Fruit fly (Drosophila melanogaster) whole organism, embryonic: ENCODE results near the gene CG3078.
A peak's percentile ranks its signal among the peaks of the same experiment; 100 is the strongest.

ENCODE experiments used
- Bgb ChIP-seq: fragments of 200-800 bp; sonication (Bioruptor generic); IDR thresholded peaks from 2 replicates; pipeline ENCODE4 v1.3.6; 2022; ENCODE audit warnings: missing biosample characterization, missing genetic modification characterization; ENCODE audit not compliant: partially characterized antibody
- C15 ChIP-seq: fragments of 200-800 bp; sonication (Bioruptor generic); IDR thresholded peaks from 3 replicates; pipeline ENCODE4 v1.3.6; 2022; ENCODE audit warnings: missing biosample characterization, missing genetic modification characterization
- CG10366 ChIP-seq: fragments of 200-800 bp; sonication (Bioruptor generic); IDR thresholded peaks from 2 replicates; pipeline ENCODE4 v1.3.6; 2022; ENCODE audit warnings: missing biosample characterization, missing genetic modification characterization
- CG10431 ChIP-seq: fragments of 200-800 bp; sonication (Bioruptor generic); optimal IDR thresholded peaks from 3 replicates; lab custom pipeline; 2018; ENCODE audit warnings: missing biosample characterization, mild to moderate bottlenecking, missing genetic modification characterization
- CG11247 ChIP-seq: fragments of 200-800 bp; sonication (Bioruptor generic); IDR thresholded peaks from 2 replicates; pipeline ENCODE4 v1.3.6; 2022; ENCODE audit warnings: missing biosample characterization, missing genetic modification characterization
- CG11504 ChIP-seq: fragments of 200-800 bp; sonication (Bioruptor generic); optimal IDR thresholded peaks from 3 replicates; lab custom pipeline; 2019; ENCODE audit warnings: missing biosample characterization, mild to moderate bottlenecking, missing genetic modification characterization, moderate library complexity
- CG13424 ChIP-seq: fragments of 200-800 bp; sonication (Bioruptor generic); optimal IDR thresholded peaks from 2 replicates; lab custom pipeline; 2019; ENCODE audit warnings: missing biosample characterization, mild to moderate bottlenecking, missing genetic modification characterization, moderate library complexity
- CG16779 ChIP-seq: fragments of 200-800 bp; sonication (Bioruptor generic); IDR thresholded peaks from 2 replicates; pipeline ENCODE4 v1.3.6; 2022; ENCODE audit warnings: missing biosample characterization, missing genetic modification characterization
- CG16815 ChIP-seq: fragments of 200-800 bp; sonication (Bioruptor generic); optimal IDR thresholded peaks from 3 replicates; lab custom pipeline; 2017; ENCODE audit warnings: missing biosample characterization, mild to moderate bottlenecking, missing genetic modification characterization
- CG17568 ChIP-seq: fragments of 200-800 bp; sonication (Bioruptor generic); optimal IDR thresholded peaks from 2 replicates; lab custom pipeline; 2018; ENCODE audit warnings: missing biosample characterization, mild to moderate bottlenecking, missing genetic modification characterization, moderate library complexity
- CG2129 ChIP-seq: fragments of 200-800 bp; sonication (Bioruptor generic); IDR thresholded peaks from 2 replicates; pipeline ENCODE4 v1.3.6; 2022; ENCODE audit warnings: missing biosample characterization, missing genetic modification characterization; ENCODE audit not compliant: partially characterized antibody
- CG2202 ChIP-seq: fragments of 200-800 bp; sonication (Bioruptor generic); optimal IDR thresholded peaks from 2 replicates; lab custom pipeline; 2018; ENCODE audit warnings: missing biosample characterization, mild to moderate bottlenecking, missing genetic modification characterization
- CG30431 ChIP-seq: fragments of 200-800 bp; sonication (Bioruptor generic); optimal IDR thresholded peaks from 2 replicates; lab custom pipeline; 2017; ENCODE audit warnings: missing biosample characterization, missing genetic modification characterization
- CG31365 ChIP-seq: fragments of 200-800 bp; sonication (Bioruptor generic); optimal IDR thresholded peaks from 2 replicates; lab custom pipeline; 2018; ENCODE audit warnings: missing biosample characterization, mild to moderate bottlenecking, missing genetic modification characterization
- CG3838 ChIP-seq: fragments of 200-800 bp; sonication (Bioruptor generic); optimal IDR thresholded peaks from 3 replicates; lab custom pipeline; 2016; ENCODE audit warnings: missing biosample characterization, missing genetic modification characterization
- CG3847 ChIP-seq: fragments of 200-800 bp; sonication (Bioruptor generic); IDR thresholded peaks from 2 replicates; pipeline ENCODE4 v1.3.6; 2022; ENCODE audit warnings: missing biosample characterization, missing genetic modification characterization
- CG4360 ChIP-seq: fragments of 200-800 bp; sonication (Bioruptor generic); IDR thresholded peaks from 2 replicates; pipeline ENCODE4 v1.3.6; 2022; ENCODE audit warnings: missing biosample characterization, missing genetic modification characterization
- CG43689 ChIP-seq: fragments of 200-800 bp; sonication (Bioruptor generic); IDR thresholded peaks from 2 replicates; pipeline ENCODE4 v1.3.6; 2022; ENCODE audit warnings: missing biosample characterization, missing genetic modification characterization
- CG4404 ChIP-seq: fragments of 200-800 bp; sonication (Bioruptor generic); IDR thresholded peaks from 2 replicates; pipeline ENCODE4 v1.3.6; 2022; ENCODE audit warnings: missing biosample characterization, missing genetic modification characterization
- CG6272 ChIP-seq: fragments of 200-800 bp; sonication (Bioruptor generic); IDR thresholded peaks from 2 replicates; pipeline ENCODE4 v1.3.6; 2022; ENCODE audit warnings: missing biosample characterization, missing genetic modification characterization
- CG6765 ChIP-seq: fragments of 200-800 bp; sonication (Bioruptor generic); optimal IDR thresholded peaks from 3 replicates; lab custom pipeline; 2017; ENCODE audit warnings: missing biosample characterization, mild to moderate bottlenecking, missing genetic modification characterization
- CG6791 ChIP-seq: fragments of 200-800 bp; sonication (Bioruptor generic); IDR thresholded peaks from 3 replicates; pipeline ENCODE4 v1.3.6; 2022; ENCODE audit warnings: missing biosample characterization, missing genetic modification characterization; ENCODE audit not compliant: partially characterized antibody
- CG6813 ChIP-seq: fragments of 200-800 bp; sonication (Bioruptor generic); optimal IDR thresholded peaks from 2 replicates; lab custom pipeline; 2017; ENCODE audit warnings: missing biosample characterization, missing genetic modification characterization, mild to moderate bottlenecking, moderate library complexity, missing genetic modification reagents
- CG6854 ChIP-seq: fragments of 200-800 bp; sonication (Bioruptor generic); optimal IDR thresholded peaks from 3 replicates; lab custom pipeline; 2017; ENCODE audit warnings: missing biosample characterization, mild to moderate bottlenecking, missing genetic modification characterization
- CG8359 ChIP-seq: fragments of 200-800 bp; sonication (Bioruptor generic); optimal IDR thresholded peaks from 2 replicates; lab custom pipeline; 2017; ENCODE audit warnings: missing biosample characterization, mild to moderate bottlenecking, missing genetic modification characterization, borderline replicate concordance
- CG8388 ChIP-seq: fragments of 200-800 bp; sonication (Bioruptor generic); optimal IDR thresholded peaks from 2 replicates; lab custom pipeline; 2019; ENCODE audit warnings: missing biosample characterization, mild to moderate bottlenecking, missing genetic modification characterization, moderate library complexity
- GATAe ChIP-seq: fragments of 200-800 bp; sonication (Bioruptor generic); conservative IDR thresholded peaks from 2 replicates; pipeline ENCODE4 v1.3.6; 2022; ENCODE audit warnings: missing biosample characterization, missing genetic modification characterization
- Jarid2 ChIP-seq: fragments of 200-800 bp; sonication (Bioruptor generic); optimal IDR thresholded peaks from 3 replicates; lab custom pipeline; 2017; ENCODE audit warnings: mild to moderate bottlenecking, missing biosample characterization, missing genetic modification reagents, missing genetic modification characterization
- Med ChIP-seq: fragments of 200-800 bp; sonication (Bioruptor generic); peaks from one replicate; lab custom pipeline; 2016; ENCODE audit warnings: missing biosample characterization, missing genetic modification characterization, mild to moderate bottlenecking, inconsistent platforms, moderate library complexity
- NC2β ChIP-seq: fragments of 200-800 bp; sonication (Bioruptor generic); optimal IDR thresholded peaks from 2 replicates; lab custom pipeline; 2016; ENCODE audit warnings: missing biosample characterization, missing genetic modification characterization
- Neu2 ChIP-seq: fragments of 200-800 bp; sonication (Bioruptor generic); optimal IDR thresholded peaks from 3 replicates; lab custom pipeline; 2016; ENCODE audit warnings: missing biosample characterization, missing genetic modification characterization, borderline replicate concordance
- Nf-YB ChIP-seq: fragments of 200-800 bp; sonication (Bioruptor generic); optimal IDR thresholded peaks from 3 replicates; lab custom pipeline; 2019; ENCODE audit warnings: missing biosample characterization, mild to moderate bottlenecking, missing genetic modification characterization, moderate library complexity
- NfI ChIP-seq: fragments of 200-800 bp; sonication (Bioruptor generic); optimal IDR thresholded peaks from 3 replicates; lab custom pipeline; 2018; ENCODE audit warnings: missing biosample characterization, mild to moderate bottlenecking, missing genetic modification characterization, moderate library complexity
- Optix ChIP-seq: fragments of 200-800 bp; sonication (Bioruptor generic); IDR thresholded peaks from 3 replicates; pipeline ENCODE4 v1.3.6; 2022; ENCODE audit warnings: missing biosample characterization, missing genetic modification characterization
- Pdp1 ChIP-seq, 2 experiments: fragments of 200-800 bp; sonication (Bioruptor generic); optimal IDR thresholded peaks; 3 replicates each; lab custom pipeline; 2016; ENCODE audit warnings: missing biosample characterization in 2 of 2, missing genetic modification characterization in 2 of 2, mild to moderate bottlenecking in 1 of 2, moderate library complexity in 1 of 2
- Trl ChIP-seq, 3 experiments: fragments of >200 bp in 2 of 3; fragments of 200-800 bp in 1 of 3; sonication (Bioruptor generic) in 1 of 3; optimal IDR thresholded peaks; 2 replicates in 1 of 3; 3 replicates in 2 of 3; lab custom pipeline; 2016 to 2017; ENCODE audit warnings: missing biosample characterization in 1 of 3, missing genetic modification characterization in 1 of 3
- ab ChIP-seq: fragments of 200-800 bp; sonication (Bioruptor generic); optimal IDR thresholded peaks from 2 replicates; lab custom pipeline; 2016; ENCODE audit warnings: missing biosample characterization, missing genetic modification characterization
- abd-A ChIP-seq: fragments of 200-800 bp; sonication (Bioruptor generic); optimal IDR thresholded peaks from 3 replicates; lab custom pipeline; 2019; ENCODE audit warnings: missing biosample characterization, mild to moderate bottlenecking, missing genetic modification characterization, moderate library complexity
- aop ChIP-seq: fragments of 200-800 bp; sonication (Bioruptor generic); IDR thresholded peaks from 2 replicates; pipeline ENCODE4 v1.3.6; 2022; ENCODE audit warnings: missing biosample characterization, missing genetic modification characterization
- emc ChIP-seq: fragments of 200-800 bp; sonication (Bioruptor generic); optimal IDR thresholded peaks from 2 replicates; lab custom pipeline; 2016; ENCODE audit warnings: missing biosample characterization, missing genetic modification characterization
- salm ChIP-seq: fragments of 200-800 bp; sonication (Bioruptor generic); optimal IDR thresholded peaks from 2 replicates; lab custom pipeline; 2018; ENCODE audit warnings: missing biosample characterization, mild to moderate bottlenecking, missing genetic modification characterization
- sd ChIP-seq: fragments of 200-800 bp; sonication (Bioruptor generic); optimal IDR thresholded peaks from 3 replicates; lab custom pipeline; 2018; ENCODE audit warnings: missing biosample characterization, mild to moderate bottlenecking, missing genetic modification characterization, moderate library complexity
- sug ChIP-seq: fragments of 200-800 bp; optimal IDR thresholded peaks from 2 replicates; lab custom pipeline; 2019; ENCODE audit warnings: missing biosample characterization, mild to moderate bottlenecking, missing genetic modification characterization, moderate library complexity
- tup ChIP-seq: fragments of 200-800 bp; sonication (Bioruptor generic); optimal IDR thresholded peaks from 2 replicates; lab custom pipeline; 2016; ENCODE audit warnings: missing biosample characterization, mild to moderate bottlenecking, missing genetic modification characterization, moderate library complexity
- wdn ChIP-seq: fragments of 200-800 bp; sonication (Bioruptor generic); IDR thresholded peaks from 2 replicates; pipeline ENCODE4 v1.3.6; 2022; ENCODE audit warnings: missing biosample characterization, missing genetic modification characterization
- zfh1 ChIP-seq: fragments of 200-800 bp; sonication (Bioruptor generic); IDR thresholded peaks from 3 replicates; pipeline ENCODE4 v1.3.6; 2022; ENCODE audit warnings: missing biosample characterization, missing genetic modification characterization
- zfh2 ChIP-seq: fragments of 200-800 bp; sonication (Bioruptor generic); optimal IDR thresholded peaks from 2 replicates; lab custom pipeline; 2016; ENCODE audit warnings: missing biosample characterization, missing genetic modification characterization

The CG3078 gene

DNA sequence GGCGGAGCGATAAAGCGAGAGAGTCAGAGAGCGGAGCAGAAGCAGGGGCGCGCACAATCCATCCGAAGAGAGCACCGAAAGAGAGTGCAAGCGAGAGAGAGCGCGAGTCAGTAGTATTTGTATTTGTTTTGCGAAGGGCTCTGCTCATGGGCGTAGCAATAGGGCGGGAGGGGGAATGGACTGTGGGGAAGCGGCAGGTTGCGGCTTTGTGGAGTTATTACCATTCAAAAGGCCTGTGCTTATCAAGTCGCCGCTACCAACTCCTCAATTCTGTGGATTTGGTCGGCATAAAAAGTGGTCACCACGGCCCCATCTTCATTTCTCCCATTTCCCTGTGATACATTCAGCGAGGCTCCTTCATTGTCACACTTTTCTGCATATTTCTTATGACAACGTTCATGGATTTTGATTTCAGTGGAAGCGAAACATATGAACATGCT, 41.4 kb upstream of the CG3078 start (continued):
- TF ChIP-seq CG17568 (GFP tag; lab: Kevin White, UChicago): no peak
- TF ChIP-seq CG43689 (GFP tag; lab: Robert Waterston, UW): no peak
- TF ChIP-seq Bgb: no peak
- TF ChIP-seq NC2β (GFP tag; lab: Kevin White, UChicago): no peak
- peak; percentile 48; the same call in 1 of the 2 replicates for TF ChIP-seq CG4404 (GFP tag; lab: Robert Waterston, UW)
- 0 out of 3 replicates have a peak, but pooled peaks have one; percentile 30 for TF ChIP-seq Optix (GFP tag; lab: Robert Waterston, UW)
- peak; percentile 17 for TF ChIP-seq zfh2 (GFP tag; lab: Kevin White, UChicago)
- no peak for TF ChIP-seq CG6854 (GFP tag; lab: Kevin White, UChicago)
- no peak for TF ChIP-seq CG2129 (GFP tag; lab: Robert Waterston, UW)
- TF ChIP-seq CG16815: peak; percentile 46
- peak; percentile 68 for TF ChIP-seq Med (GFP tag; lab: Kevin White, UChicago)
- peak; percentile 4 for TF ChIP-seq NfI (GFP tag; lab: Kevin White, UChicago)
- no peak for TF ChIP-seq Pdp1 (GFP tag; optimal IDR thresholded peaks at IDR 0.05; lab: Kevin White, UChicago)
- no peak for TF ChIP-seq CG30431
- no peak for TF ChIP-seq emc (GFP tag; lab: Kevin White, UChicago)
- TF ChIP-seq abd-A (tag; lab: Kevin White, UChicago): peak; percentile 82
- TF ChIP-seq CG13424 (tag; lab: Kevin White, UChicago): peak; percentile 35
- TF ChIP-seq Nf-YB (GFP tag; lab: Kevin White, UChicago): no peak
- TF ChIP-seq CG31365 (tag; lab: Kevin White, UChicago): peak; percentile 3
- peak; percentile 1 for TF ChIP-seq CG6813 (GFP tag; lab: Kevin White, UChicago)
- TF ChIP-seq CG4360 (GFP tag; lab: Robert Waterston, UW): peak; percentile 2; the same call in 1 of the 2 replicates
- TF ChIP-seq ab: no peak
- TF ChIP-seq Neu2 (GFP tag; lab: Kevin White, UChicago): no peak
- TF ChIP-seq Jarid2: no peak
- peak; percentile 25 for TF ChIP-seq sd (tag; lab: Kevin White, UChicago)
- peak; percentile 7 for TF ChIP-seq salm (tag; lab: Kevin White, UChicago)
- no peak for TF ChIP-seq CG2202 (tag; lab: Kevin White, UChicago)
- TF ChIP-seq CG10431 (GFP tag; lab: Kevin White, UChicago): no peak
- TF ChIP-seq sug (tag; lab: Kevin White, UChicago): peak; percentile 42

DNA sequence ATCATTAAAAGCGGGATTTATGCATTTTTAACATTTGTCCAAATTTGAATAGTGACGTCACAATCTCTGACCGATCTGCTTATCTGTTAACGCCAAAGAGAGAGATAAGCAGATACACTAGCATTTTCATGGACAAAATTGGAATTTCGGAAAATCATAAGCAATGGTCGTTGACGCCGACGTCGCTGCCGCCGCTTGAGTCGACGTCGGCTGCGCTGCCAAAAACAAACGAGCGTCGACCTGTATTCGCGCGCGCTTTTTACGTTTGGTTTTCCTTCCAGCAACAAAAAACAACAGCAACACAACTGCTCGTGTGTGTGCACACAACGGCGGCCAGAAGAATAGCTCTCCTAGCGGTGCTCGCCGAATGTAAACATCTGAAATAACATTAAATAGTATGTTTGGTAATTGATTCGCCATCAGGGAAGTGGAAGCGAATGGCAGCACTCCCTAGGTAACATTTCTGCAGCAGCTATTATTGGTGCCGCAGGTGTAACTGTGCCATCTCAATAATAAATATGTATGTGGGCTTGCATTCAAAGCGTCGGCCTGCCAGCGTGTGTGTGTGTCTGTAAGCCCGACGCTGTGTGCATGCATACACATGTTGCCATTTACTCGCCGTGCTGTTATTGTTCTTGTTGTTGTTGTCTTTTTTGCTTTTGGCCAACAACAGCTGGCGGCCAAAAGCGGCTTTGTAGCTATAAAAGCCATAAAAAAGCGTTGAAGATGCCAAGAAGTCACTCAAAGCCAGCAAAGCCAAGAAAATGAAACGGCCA, 40.8 kb upstream of the CG3078 start:
- no peak for TF ChIP-seq Trl (optimal IDR thresholded peaks at IDR 0.05; lab: Kevin White, UChicago)
- TF ChIP-seq Trl (GFP tag; optimal IDR thresholded peaks at IDR 0.05; lab: Kevin White, UChicago): peak; percentile 76
- TF ChIP-seq CG6791: no peak
- peak; percentile 94 for TF ChIP-seq CG8388
- TF ChIP-seq CG2129 (GFP tag; lab: Robert Waterston, UW): no peak
- TF ChIP-seq CG11504: peak; percentile 96
- TF ChIP-seq tup (GFP tag; lab: Kevin White, UChicago): peak; percentile 86
- peak; percentile 96 for TF ChIP-seq CG3847 (GFP tag; lab: Robert Waterston, UW)
- TF ChIP-seq ab: peak; percentile 74
- peak; percentile 98 for TF ChIP-seq CG10366
- TF ChIP-seq CG3838: peak; percentile 87
- peak; percentile 97 for TF ChIP-seq zfh1 (GFP tag; lab: Robert Waterston, UW)
- TF ChIP-seq CG11247 (GFP tag; lab: Robert Waterston, UW): peak; percentile 97
- peak; percentile 79 for TF ChIP-seq CG8359
- TF ChIP-seq sug (tag; lab: Kevin White, UChicago): peak; percentile 76
- TF ChIP-seq wdn (GFP tag; lab: Robert Waterston, UW): peak; percentile 95
- TF ChIP-seq C15: peak; percentile 87; the same call in 2 of the 3 replicates
- TF ChIP-seq aop (GFP tag; lab: Robert Waterston, UW): peak; percentile 94
- peak; percentile 88 for TF ChIP-seq CG16779 (GFP tag; lab: Robert Waterston, UW)
- TF ChIP-seq CG6765: peak; percentile 77
- TF ChIP-seq GATAe (GFP tag; lab: Robert Waterston, UW): peak; percentile 78
- TF ChIP-seq CG6272 (GFP tag; lab: Robert Waterston, UW): peak; percentile 93
